Fruit fly (Drosophila melanogaster) S2 (cell line): ENCODE measurements around the gene alphaTub84D.

Experiments used
- CG8478 ChIP-seq: fragments of >200 bp; optimal IDR thresholded peaks from 2 replicates; lab custom pipeline; 2018
- CTCF ChIP-seq, 2 experiments: fragments of >200 bp; optimal IDR thresholded peaks; 2 replicates each; lab custom pipeline; 2018

DNA sequence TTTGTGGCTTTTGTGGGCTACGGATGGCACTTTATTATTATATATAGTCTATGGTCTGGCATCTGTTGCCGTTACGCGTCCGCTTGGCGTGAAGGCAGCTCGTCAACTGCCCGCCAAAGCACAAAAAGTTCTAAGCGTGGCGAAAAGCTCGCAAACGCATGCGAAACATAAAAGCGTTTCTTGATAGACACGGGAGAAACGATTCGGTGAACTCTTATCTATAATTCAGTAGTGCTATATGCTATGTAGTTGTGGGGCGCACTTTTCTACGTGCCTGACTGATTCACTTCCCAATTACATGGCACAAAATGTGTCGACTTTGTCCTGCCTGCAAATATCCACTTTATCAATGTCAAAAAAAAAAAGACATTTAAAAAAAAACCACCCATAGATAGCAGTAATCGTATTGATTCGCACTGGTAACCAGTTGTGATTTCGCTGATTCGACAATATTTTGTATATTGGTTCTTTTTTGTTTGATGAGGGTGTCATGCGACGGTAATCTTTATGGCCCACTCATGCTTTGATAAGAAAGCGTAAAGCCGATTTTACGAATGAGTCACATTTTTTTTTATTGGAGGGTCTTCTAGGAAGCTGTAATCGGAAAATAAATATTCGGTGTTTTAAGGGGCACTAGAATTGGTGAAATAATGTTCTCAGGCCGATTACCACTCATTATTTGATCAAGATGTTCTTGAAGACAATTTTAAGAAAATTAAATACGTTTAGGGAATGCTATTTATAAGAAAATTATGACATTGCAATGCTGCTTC lies 25.4 kb upstream of the alphaTub84D start, which contains the start of gene alpha-Est9:
- no peak for TF ChIP-seq CG8478 (lab: Kevin White, UChicago)
- TF ChIP-seq CTCF (optimal IDR thresholded peaks at IDR 0.05; lab: Kevin White, UChicago) = no peak
